Worm (Caenorhabditis elegans): ENCODE measurements around the gene Y50D4A.1.

Y50D4A.1 gene

DNA sequence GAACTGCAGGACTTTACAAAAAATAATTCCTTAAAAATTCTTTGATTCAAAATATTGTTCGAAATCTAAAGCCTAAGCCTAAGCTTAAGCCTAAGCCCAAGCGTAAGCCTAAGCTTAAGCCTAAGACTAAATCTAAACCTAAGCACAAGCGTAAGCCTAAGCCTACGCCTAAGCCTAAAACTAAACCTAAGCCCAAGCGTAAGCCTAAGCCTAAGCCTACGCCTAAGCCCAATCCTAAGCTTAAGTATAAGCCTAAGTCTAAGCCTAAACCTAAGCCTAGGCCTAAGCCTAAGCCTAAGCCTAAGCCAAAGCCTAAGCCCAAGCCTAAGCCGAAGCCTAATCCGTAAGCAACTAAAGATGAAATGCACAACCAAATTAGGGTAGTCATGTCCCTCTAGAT is 22.9 kb downstream of the Y50D4A.1 start:
- TF ChIP-seq nhr-77 (tag; optimal IDR thresholded peaks at IDR 0.05): no peak
- no peak for TF ChIP-seq ztf-11 (tag; optimal IDR thresholded peaks at IDR 0.05)
- TF ChIP-seq lin-13 (GFP tag; optimal IDR thresholded peaks at IDR 0.05): no peak
- no peak for TF ChIP-seq sox-4 (tag; optimal IDR thresholded peaks at IDR 0.05)

DNA sequence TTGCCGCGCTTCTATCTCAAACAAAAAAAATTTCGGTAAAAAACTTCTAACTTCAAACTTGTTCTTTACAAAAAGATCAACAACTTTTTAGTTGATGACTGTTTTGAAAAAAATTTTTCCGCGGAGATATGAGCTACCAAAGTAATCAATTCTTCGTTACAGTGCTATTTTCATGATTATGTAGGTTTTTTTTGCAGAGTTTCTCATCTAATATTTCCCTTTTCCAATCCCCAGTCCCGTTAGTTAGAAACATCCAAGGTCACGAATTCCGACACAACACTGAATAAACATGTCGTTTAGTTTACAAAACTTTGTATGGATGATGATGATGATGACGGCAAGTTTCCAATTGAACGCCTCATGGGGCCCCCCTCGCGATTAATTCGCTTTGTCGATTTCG is 24.9 kb downstream of the Y50D4A.1 start:
- no peak for TF ChIP-seq unc-86 (tag; optimal IDR thresholded peaks at IDR 0.05)
- TF ChIP-seq nhr-85 (tag): peak; percentile 29

DNA sequence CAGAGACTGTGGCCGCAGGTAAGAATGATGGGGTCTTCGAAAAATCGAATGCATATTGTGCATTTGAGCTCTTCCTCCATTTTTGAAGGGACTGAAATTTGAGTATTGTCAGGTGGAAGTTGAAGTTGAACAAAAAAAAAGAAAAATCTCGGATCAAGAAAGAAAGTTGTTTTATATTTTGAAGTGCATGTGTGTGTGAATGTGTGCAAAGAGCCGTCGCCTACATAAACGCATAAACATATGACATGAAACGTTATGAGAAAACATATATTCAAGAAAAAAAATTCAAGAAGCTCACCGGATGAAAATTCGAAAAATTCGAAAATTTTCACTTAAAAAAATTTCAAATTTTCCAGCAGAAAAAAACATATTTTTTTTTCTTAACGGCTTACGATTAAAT is 27.7 kb downstream of the Y50D4A.1 start, which contains the start of gene madd-2:
Gene madd-2 (minus strand): TSS at position 101 of the 400 bp plus-strand sequence.
- peak; percentile 11 for TF ChIP-seq nhr-85 (tag)
- no peak for TF ChIP-seq C16A3.4 (tag; optimal IDR thresholded peaks at IDR 0.05)

DNA sequence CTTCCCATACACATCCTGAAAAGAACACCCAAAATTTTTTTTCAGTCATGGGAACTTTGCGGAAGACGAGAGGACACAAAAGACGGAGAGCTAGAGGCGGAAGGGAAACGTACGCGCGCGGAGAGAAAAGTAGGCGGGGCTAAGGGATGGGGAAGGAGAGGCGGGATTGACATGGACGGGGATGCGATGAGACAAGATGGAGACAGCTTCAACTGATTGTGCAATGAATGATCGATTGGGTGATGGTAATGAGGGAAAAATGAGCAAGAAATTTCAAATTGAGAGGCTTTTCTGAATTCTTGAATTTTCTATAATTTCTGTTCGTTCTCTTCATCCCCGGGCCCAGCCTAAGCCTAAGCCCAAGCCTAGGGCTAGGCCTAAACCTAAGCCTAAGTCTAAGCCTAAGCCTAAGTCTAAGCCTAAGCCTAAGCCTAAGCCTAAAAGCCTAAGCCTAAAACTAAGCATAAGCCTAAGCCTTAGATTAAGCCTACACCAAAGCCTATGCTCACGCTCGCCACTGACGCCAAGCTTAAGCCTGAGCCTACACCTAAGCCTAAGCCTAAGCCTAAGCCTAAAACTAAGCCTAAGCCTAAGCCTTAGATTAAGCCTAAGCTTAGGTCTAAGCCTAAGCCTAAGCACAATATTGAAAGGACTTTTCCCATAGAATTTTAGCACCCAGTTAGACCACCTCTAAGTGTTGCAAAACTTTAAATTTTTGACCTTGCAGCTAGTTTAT is 28.8 kb downstream of the Y50D4A.1 start:
- TF ChIP-seq sup-37 (GFP tag; optimal IDR thresholded peaks at IDR 0.05) (no peak), fkh-10 (GFP tag; optimal IDR thresholded peaks at IDR 0.05) (no peak), lin-14 (GFP tag; optimal IDR thresholded peaks at IDR 0.05) (peak; percentile 27), nhr-85 (tag) (peak; percentile 10), efl-1 (optimal IDR thresholded peaks at IDR 0.05) (no peak), efl-1 (GFP tag; optimal IDR thresholded peaks at IDR 0.05 in 1 of 2) (peak in 1 of 2 experiments; percentile 73), snu-23 (GFP tag; optimal IDR thresholded peaks at IDR 0.05) (no peak), aha-1 (tag; optimal IDR thresholded peaks at IDR 0.05) (no peak), unc-130 (tag; optimal IDR thresholded peaks at IDR 0.05) (no peak)

DNA sequence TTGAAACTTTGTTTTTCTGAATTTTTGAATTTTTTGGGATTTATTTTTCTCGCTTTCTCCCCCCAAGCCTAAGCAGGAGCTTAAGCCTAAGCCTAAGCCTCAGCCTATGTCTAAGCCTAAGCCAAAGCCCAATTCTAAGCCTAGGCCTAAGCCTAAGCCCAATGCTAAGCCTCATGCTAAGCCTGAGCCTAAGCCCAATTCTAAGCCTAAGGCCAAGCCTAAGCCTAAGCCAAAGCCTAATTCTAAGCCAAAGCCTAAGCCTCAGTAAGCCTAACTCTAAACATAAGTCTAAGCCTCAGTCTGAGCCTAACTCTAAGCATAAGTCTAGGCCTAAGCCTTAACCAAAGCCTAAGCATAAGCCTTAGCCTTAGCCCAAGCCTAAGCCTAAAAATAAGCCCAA is 34.7 kb downstream of the Y50D4A.1 start:
- TF ChIP-seq unc-30 (tag; optimal IDR thresholded peaks at IDR 0.05): no peak
- no peak for TF ChIP-seq ces-1 (GFP tag; optimal IDR thresholded peaks at IDR 0.05)
- TF ChIP-seq unc-98 (GFP tag; IDR thresholded peaks at IDR 0.05): no peak
- no peak for TF ChIP-seq tbx-2 (tag; optimal IDR thresholded peaks at IDR 0.05)
- no peak for TF ChIP-seq lin-15B (tag; optimal IDR thresholded peaks at IDR 0.05)
- no peak for TF ChIP-seq hpl-2 (GFP tag; optimal IDR thresholded peaks at IDR 0.05)
- no peak for TF ChIP-seq pax-3 (tag; optimal IDR thresholded peaks at IDR 0.05)
- TF ChIP-seq lsy-2 (tag; optimal IDR thresholded peaks at IDR 0.05): no peak
- TF ChIP-seq pqm-1 (tag; optimal IDR thresholded peaks at IDR 0.05): no peak
- no peak for TF ChIP-seq irx-1 (tag; optimal IDR thresholded peaks at IDR 0.05)
- no peak for TF ChIP-seq nhr-77 (tag; optimal IDR thresholded peaks at IDR 0.05)
- TF ChIP-seq lir-3 (tag; optimal IDR thresholded peaks at IDR 0.05; ENCODE audit: poor library complexity): no peak

DNA sequence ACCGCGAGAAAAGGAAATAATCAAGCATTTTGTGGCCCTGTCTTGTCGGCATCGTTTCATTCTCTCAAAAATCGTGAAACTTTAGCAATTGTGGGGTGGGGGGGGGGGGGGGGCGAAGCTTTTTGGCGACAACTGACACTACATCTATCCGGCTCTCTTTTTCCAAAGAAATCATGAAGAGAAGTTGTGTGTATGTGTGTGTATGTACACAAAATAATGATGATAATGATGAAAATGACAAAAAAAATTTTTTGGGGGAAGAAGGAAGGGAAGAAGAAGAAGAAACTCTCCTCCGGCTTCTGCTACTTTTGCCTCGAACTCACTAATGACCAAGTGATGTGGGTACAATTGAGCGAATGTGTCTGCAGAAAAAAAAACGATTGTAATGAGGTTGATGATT is 35.3 kb downstream of the Y50D4A.1 start:
- TF ChIP-seq nhr-71 (tag; optimal IDR thresholded peaks at IDR 0.05): peak; percentile 41
- no peak for TF ChIP-seq snpc-4 (tag; optimal IDR thresholded peaks at IDR 0.05)
- TF ChIP-seq rnt-1 (tag; optimal IDR thresholded peaks at IDR 0.05): peak; percentile 39
- no peak for TF ChIP-seq nhr-47 (tag; optimal IDR thresholded peaks at IDR 0.05)
- peak; percentile 5 for TF ChIP-seq mep-1 (tag; optimal IDR thresholded peaks at IDR 0.05)
- TF ChIP-seq lin-14 (GFP tag; optimal IDR thresholded peaks at IDR 0.05): peak; percentile 92
